Worm (Caenorhabditis elegans) whole organism, mixed stage, embryonic: ENCODE results near the gene sra-33.

ENCODE experiments used
- nhr-237 ChIP-seq: fragments of 150-350 bp; optimal IDR thresholded peaks from 2 replicates; lab custom pipeline; 2014; ENCODE audit warnings: missing biosample characterization, missing genetic modification characterization
- nhr-28 ChIP-seq: fragments of 150-350 bp; optimal IDR thresholded peaks from 2 replicates; lab custom pipeline; 2014; ENCODE audit warnings: missing biosample characterization, missing genetic modification characterization
- pha-4 ChIP-seq: fragments of 150-350 bp; optimal IDR thresholded peaks from 2 replicates; lab custom pipeline; 2018; ENCODE audit warnings: missing biosample characterization, missing genetic modification reagents, missing genetic modification characterization

- TF ChIP-seq pha-4 (tag; lab: Kevin White, UChicago) (no peak), nhr-237 (no peak), nhr-28 (tag; lab: Kevin White, UChicago) (no peak)
Measured at ce11 chrII:4507669-4508068, 29.4 kb downstream of the sra-33 start.
